Worm (Caenorhabditis elegans): ENCODE measurements around the gene cyn-1.
"Not testable (repeated sequence)": the region's sequence is repeated elsewhere in the genome, so short reads cannot be mapped to it uniquely, and the experiment has no call there.

DNA sequence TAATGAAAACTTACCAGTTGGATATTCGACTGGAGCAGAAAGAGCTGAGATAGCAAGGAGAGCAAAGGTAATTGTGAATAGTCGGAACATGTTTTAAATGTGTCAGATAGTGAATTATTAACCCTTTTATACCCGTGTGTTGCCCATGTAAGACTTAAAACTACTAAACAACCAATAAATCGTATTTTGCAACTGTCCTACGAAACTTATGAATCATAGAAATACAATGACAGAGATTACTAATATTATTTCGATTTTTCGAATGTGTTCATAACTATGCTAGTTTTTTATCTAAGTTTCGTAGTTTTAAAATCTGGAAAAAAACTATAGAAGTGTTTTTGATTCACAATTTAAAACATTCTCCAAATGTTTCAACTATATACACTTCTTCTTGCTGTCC, 49.1 kb upstream of the cyn-1 start, which contains the start of gene spig-4:
- TF ChIP-seq sea-1 (GFP tag; conservative IDR thresholded peaks at IDR 0.05); F13C5.2 (tag; optimal IDR thresholded peaks at IDR 0.05); ama-1 (optimal IDR thresholded peaks at IDR 0.05); ceh-13 (GFP tag; optimal IDR thresholded peaks at IDR 0.05): not testable (repeated sequence)

All from whole organism, early embryonic.